Worm (Caenorhabditis elegans) whole organism, L3 larva: ENCODE results near the gene srw-144.

Experiments used
- R02D3.7 ChIP-seq: fragments of 150-350 bp; optimal IDR thresholded peaks from 2 replicates; lab custom pipeline; 2014; ENCODE audit warnings: missing biosample characterization, missing genetic modification characterization
- aly-2 ChIP-seq: fragments of 150-350 bp; optimal IDR thresholded peaks from 2 replicates; lab custom pipeline; 2014; ENCODE audit warnings: missing biosample characterization, missing genetic modification characterization
- ceh-9 ChIP-seq: sonication (generic microtip); optimal IDR thresholded peaks from 2 replicates; lab custom pipeline; 2018; ENCODE audit warnings: missing biosample characterization, missing genetic modification characterization
- elt-2 ChIP-seq: sonication (generic microtip); optimal IDR thresholded peaks from 2 replicates; lab custom pipeline; 2016; ENCODE audit warnings: missing genetic modification reagents, mild to moderate bottlenecking, missing genetic modification characterization, missing compliant biosample characterization
- lin-39 ChIP-seq: fragments of 150-350 bp; optimal IDR thresholded peaks from 2 replicates; lab custom pipeline; 2018; ENCODE audit warnings: missing biosample characterization, missing genetic modification reagents, missing genetic modification characterization
- mdl-1 ChIP-seq: fragments of 150-350 bp; optimal IDR thresholded peaks from 2 replicates; lab custom pipeline; 2014; ENCODE audit warnings: missing biosample characterization, missing genetic modification characterization
- sea-2 ChIP-seq: fragments of 150-350 bp; sonication (generic microtip); optimal IDR thresholded peaks from 4 replicates; lab custom pipeline; 2014; ENCODE audit warnings: missing biosample characterization, missing genetic modification reagents, missing genetic modification characterization
- skn-1 ChIP-seq: fragments of 150-350 bp; optimal IDR thresholded peaks from 2 replicates; lab custom pipeline; 2014; ENCODE audit warnings: missing biosample characterization, missing genetic modification characterization
- snpc-4 ChIP-seq: fragments of 150-350 bp; optimal IDR thresholded peaks from 2 replicates; lab custom pipeline; 2014; ENCODE audit warnings: missing biosample characterization, missing genetic modification characterization
- unc-62 ChIP-seq: fragments of 150-350 bp; sonication (generic microtip); optimal IDR thresholded peaks from 4 replicates; lab custom pipeline; 2014; ENCODE audit warnings: missing biosample characterization, missing genetic modification reagents, missing genetic modification characterization
- zag-1 ChIP-seq: fragments of 150-350 bp; optimal IDR thresholded peaks from 2 replicates; lab custom pipeline; 2014; ENCODE audit warnings: missing biosample characterization, missing genetic modification characterization
- ztf-11 ChIP-seq: fragments of 150-350 bp; optimal IDR thresholded peaks from 2 replicates; lab custom pipeline; 2014; ENCODE audit warnings: missing biosample characterization, missing genetic modification characterization

DNA sequence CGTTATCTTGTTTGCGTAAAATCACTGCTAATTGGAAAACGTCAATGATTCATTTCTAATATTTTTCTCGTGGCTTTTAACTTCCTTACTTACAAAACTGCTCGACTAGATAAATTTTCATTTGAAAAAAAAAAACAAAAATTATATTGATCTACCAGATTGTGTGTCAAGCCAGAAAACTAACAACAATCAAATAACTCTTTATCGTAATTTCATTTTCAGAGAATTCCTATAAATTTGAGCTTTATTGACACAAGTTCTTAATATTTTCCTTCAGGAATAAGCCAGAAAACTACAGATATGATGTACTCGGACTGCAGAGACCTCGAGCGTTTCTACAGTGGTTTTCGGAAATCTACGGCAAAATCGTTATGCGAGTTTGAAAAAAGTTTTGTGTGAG is 15.5 kb upstream of the srw-144 start, which contains the start of gene srw-124:
- TF ChIP-seq lin-39 (tag; lab: Kevin White, UChicago) (no peak), R02D3.7 (no peak), unc-62 (GFP tag; lab: Kevin White, UChicago) (no peak), zag-1 (tag; lab: Kevin White, UChicago) (no peak), aly-2 (no peak), sea-2 (GFP tag; lab: Kevin White, UChicago) (no peak), ztf-11 (tag; lab: Kevin White, UChicago) (no peak), mdl-1 (tag; lab: Kevin White, UChicago) (no peak), skn-1 (tag; lab: Kevin White, UChicago) (no peak), ceh-9 (tag; lab: Kevin White, UChicago) (no peak), snpc-4 (no peak), elt-2 (tag; lab: Kevin White, UChicago) (no peak)
